Fruit fly (Drosophila melanogaster) whole organism, embryonic: ENCODE results near the gene Spec2.

Experiments used
- Blimp-1 ChIP-seq: fragments of 200-800 bp; sonication (Bioruptor generic); optimal IDR thresholded peaks from 3 replicates; lab custom pipeline; 2018; ENCODE audit warnings: missing biosample characterization, missing genetic modification characterization, mild to moderate bottlenecking, moderate library complexity, missing genetic modification reagents
- BtbVII ChIP-seq: fragments of 200-800 bp; sonication (Bioruptor generic); optimal IDR thresholded peaks from 3 replicates; lab custom pipeline; 2017; ENCODE audit warnings: missing biosample characterization, mild to moderate bottlenecking, missing genetic modification characterization
- CG10267 ChIP-seq: fragments of 200-800 bp; sonication (Bioruptor generic); optimal IDR thresholded peaks from 2 replicates; lab custom pipeline; 2018; ENCODE audit warnings: missing biosample characterization, mild to moderate bottlenecking, missing genetic modification characterization, moderate library complexity
- CG10366 ChIP-seq: fragments of 200-800 bp; sonication (Bioruptor generic); IDR thresholded peaks from 2 replicates; pipeline ENCODE4 v1.3.6; 2022; ENCODE audit warnings: missing biosample characterization, missing genetic modification characterization
- CG10431 ChIP-seq: fragments of 200-800 bp; sonication (Bioruptor generic); optimal IDR thresholded peaks from 3 replicates; lab custom pipeline; 2018; ENCODE audit warnings: missing biosample characterization, mild to moderate bottlenecking, missing genetic modification characterization
- CG12744 ChIP-seq: fragments of 200-800 bp; sonication (Bioruptor generic); optimal IDR thresholded peaks from 2 replicates; lab custom pipeline; 2016; ENCODE audit warnings: missing biosample characterization, missing genetic modification characterization
- CG12769 ChIP-seq: fragments of 200-800 bp; sonication (Bioruptor generic); optimal IDR thresholded peaks from 2 replicates; lab custom pipeline; 2019; ENCODE audit warnings: missing biosample characterization, mild to moderate bottlenecking, missing genetic modification characterization, moderate library complexity
- CG13287 ChIP-seq: fragments of 200-800 bp; sonication (Bioruptor generic); IDR thresholded peaks from 2 replicates; pipeline ENCODE4 v1.3.6; 2022; ENCODE audit warnings: missing biosample characterization, missing genetic modification characterization; ENCODE audit not compliant: partially characterized antibody
- CG17802 ChIP-seq: fragments of 200-800 bp; sonication (Bioruptor generic); optimal IDR thresholded peaks from 2 replicates; lab custom pipeline; 2018; ENCODE audit warnings: missing biosample characterization, mild to moderate bottlenecking, missing genetic modification characterization, moderate library complexity
- CG2116 ChIP-seq: fragments of 200-800 bp; sonication (Bioruptor generic); optimal IDR thresholded peaks from 3 replicates; lab custom pipeline; 2018; ENCODE audit warnings: missing biosample characterization, mild to moderate bottlenecking, missing genetic modification characterization
- CG34224 ChIP-seq: fragments of 200-800 bp; sonication (Bioruptor generic); IDR thresholded peaks from 3 replicates; pipeline ENCODE4 v1.3.6; 2022; ENCODE audit warnings: missing biosample characterization, missing genetic modification characterization; ENCODE audit not compliant: partially characterized antibody
- CG4617 ChIP-seq: fragments of 200-800 bp; sonication (Bioruptor generic); optimal IDR thresholded peaks from 3 replicates; lab custom pipeline; 2016; ENCODE audit warnings: missing biosample characterization, missing genetic modification characterization, borderline replicate concordance
- CG5245 ChIP-seq: fragments of 200-800 bp; sonication (Bioruptor generic); optimal IDR thresholded peaks from 3 replicates; lab custom pipeline; 2016; ENCODE audit warnings: missing biosample characterization, missing genetic modification characterization
- CG6683 ChIP-seq: fragments of 200-800 bp; sonication (Bioruptor generic); optimal IDR thresholded peaks from 2 replicates; lab custom pipeline; 2017; ENCODE audit warnings: missing biosample characterization, mild to moderate bottlenecking, missing genetic modification characterization, missing genetic modification reagents
- CG6791 ChIP-seq: fragments of 200-800 bp; sonication (Bioruptor generic); IDR thresholded peaks from 3 replicates; pipeline ENCODE4 v1.3.6; 2022; ENCODE audit warnings: missing biosample characterization, missing genetic modification characterization; ENCODE audit not compliant: partially characterized antibody
- CG7556 ChIP-seq: fragments of 200-800 bp; sonication (Bioruptor generic); optimal IDR thresholded peaks from 2 replicates; lab custom pipeline; 2017; ENCODE audit warnings: missing biosample characterization, mild to moderate bottlenecking, missing genetic modification characterization
- CG7963 ChIP-seq: fragments of 200-800 bp; sonication (Bioruptor generic); IDR thresholded peaks from 3 replicates; pipeline ENCODE4 v1.3.6; 2022; ENCODE audit warnings: missing biosample characterization, missing genetic modification characterization; ENCODE audit not compliant: partially characterized antibody
- D19A ChIP-seq: fragments of 200-800 bp; optimal IDR thresholded peaks from 3 replicates; lab custom pipeline; 2019; ENCODE audit warnings: missing biosample characterization, mild to moderate bottlenecking, missing genetic modification characterization, moderate library complexity
- Dbx ChIP-seq: fragments of 200-800 bp; sonication (Bioruptor generic); IDR thresholded peaks from 3 replicates; pipeline ENCODE4 v1.3.6; 2022; ENCODE audit warnings: missing biosample characterization, missing genetic modification characterization
- HmgD ChIP-seq: fragments of 200-800 bp; sonication (Bioruptor generic); optimal IDR thresholded peaks from 3 replicates; lab custom pipeline; 2016; ENCODE audit warnings: missing biosample characterization, missing genetic modification characterization
- Lim3 ChIP-seq: fragments of 200-800 bp; sonication (Bioruptor generic); IDR thresholded peaks from 2 replicates; pipeline ENCODE4 v1.3.6; 2022; ENCODE audit warnings: missing biosample characterization, missing genetic modification characterization
- Mad ChIP-seq: fragments of 200-800 bp; sonication (Bioruptor generic); optimal IDR thresholded peaks from 2 replicates; lab custom pipeline; 2016; ENCODE audit warnings: missing biosample characterization, missing genetic modification characterization
- Ptx1 ChIP-seq: fragments of 200-800 bp; sonication (Bioruptor generic); IDR thresholded peaks from 2 replicates; pipeline ENCODE4 v1.3.6; 2022; ENCODE audit warnings: missing biosample characterization, missing genetic modification characterization
- Rx ChIP-seq: fragments of 200-800 bp; sonication (Bioruptor generic); IDR thresholded peaks from 2 replicates; pipeline ENCODE4 v1.3.6; 2022; ENCODE audit warnings: missing biosample characterization, missing genetic modification characterization
- Six4 ChIP-seq: fragments of 200-800 bp; sonication (Bioruptor generic); optimal IDR thresholded peaks from 2 replicates; lab custom pipeline; 2016; ENCODE audit warnings: missing biosample characterization, missing genetic modification characterization
- Sry-δ ChIP-seq: fragments of 200-800 bp; sonication (Bioruptor generic); optimal IDR thresholded peaks from 2 replicates; lab custom pipeline; 2016; ENCODE audit warnings: missing biosample characterization, missing genetic modification characterization
- Ssrp ChIP-seq: fragments of 200-800 bp; sonication (Bioruptor generic); optimal IDR thresholded peaks from 2 replicates; lab custom pipeline; 2018; ENCODE audit warnings: missing biosample characterization, mild to moderate bottlenecking, missing genetic modification characterization, moderate library complexity
- Usf ChIP-seq: fragments of 200-800 bp; sonication (Bioruptor generic); optimal IDR thresholded peaks from 2 replicates; lab custom pipeline; 2017; ENCODE audit warnings: missing genotype, missing biosample characterization, missing genetic modification characterization
- cas ChIP-seq: fragments of 200-800 bp; sonication (Bioruptor generic); IDR thresholded peaks from 2 replicates; pipeline ENCODE4 v1.3.6; 2022; ENCODE audit warnings: missing biosample characterization, missing genetic modification characterization
- ci ChIP-seq: fragments of 200-800 bp; sonication (Bioruptor generic); IDR thresholded peaks from 3 replicates; pipeline ENCODE4 v1.3.6; 2022; ENCODE audit warnings: missing biosample characterization, missing genetic modification characterization
- corto ChIP-seq: fragments of 200-800 bp; sonication (Bioruptor generic); optimal IDR thresholded peaks from 2 replicates; lab custom pipeline; 2016; ENCODE audit warnings: missing biosample characterization, mild to moderate bottlenecking, missing genetic modification characterization, moderate library complexity
- dimm ChIP-seq: fragments of 200-800 bp; sonication (Bioruptor generic); IDR thresholded peaks from 2 replicates; pipeline ENCODE4 v1.3.6; 2022; ENCODE audit warnings: missing biosample characterization, missing genetic modification characterization
- dm ChIP-seq: fragments of 200-800 bp; sonication (Bioruptor generic); optimal IDR thresholded peaks from 3 replicates; lab custom pipeline; 2016; ENCODE audit warnings: missing biosample characterization, missing genetic modification characterization
- esg ChIP-seq: fragments of 200-800 bp; sonication (Bioruptor generic); conservative IDR thresholded peaks from 2 replicates; pipeline ENCODE4 v1.3.6; 2022; ENCODE audit warnings: missing biosample characterization, missing genetic modification characterization
- fd102C ChIP-seq: fragments of 200-800 bp; sonication (Bioruptor generic); optimal IDR thresholded peaks from 2 replicates; lab custom pipeline; 2018; ENCODE audit warnings: missing biosample characterization, mild to moderate bottlenecking, missing genetic modification characterization, moderate library complexity
- fd3F ChIP-seq: fragments of 200-800 bp; sonication (Bioruptor generic); optimal IDR thresholded peaks from 2 replicates; lab custom pipeline; 2018; ENCODE audit warnings: missing biosample characterization, mild to moderate bottlenecking, missing genetic modification characterization, moderate library complexity
- gcm ChIP-seq: fragments of 200-800 bp; sonication (Bioruptor generic); optimal IDR thresholded peaks from 2 replicates; lab custom pipeline; 2019; ENCODE audit warnings: missing biosample characterization, mild to moderate bottlenecking, missing genetic modification characterization, moderate library complexity
- gfzf ChIP-seq: fragments of 200-800 bp; sonication (Bioruptor generic); optimal IDR thresholded peaks from 2 replicates; lab custom pipeline; 2016; ENCODE audit warnings: missing biosample characterization, mild to moderate bottlenecking, missing genetic modification characterization, moderate library complexity
- hth ChIP-seq: fragments of >200 bp; optimal IDR thresholded peaks from 2 replicates; lab custom pipeline; 2017; ENCODE audit warnings: inconsistent platforms
- kay ChIP-seq: fragments of 200-800 bp; sonication (Bioruptor generic); optimal IDR thresholded peaks from 2 replicates; lab custom pipeline; 2016; ENCODE audit warnings: missing biosample characterization, missing genetic modification characterization
- klu ChIP-seq: fragments of 200-800 bp; sonication (Bioruptor generic); IDR thresholded peaks from 2 replicates; pipeline ENCODE4 v1.3.6; 2022; ENCODE audit warnings: missing biosample characterization, missing genetic modification characterization
- mam ChIP-seq: fragments of 200-800 bp; sonication (Bioruptor generic); optimal IDR thresholded peaks from 3 replicates; lab custom pipeline; 2016; ENCODE audit warnings: missing biosample characterization, missing genetic modification characterization
- pros ChIP-seq: fragments of 200-800 bp; sonication (Bioruptor generic); optimal IDR thresholded peaks from 3 replicates; lab custom pipeline; 2019; ENCODE audit warnings: missing biosample characterization, mild to moderate bottlenecking, missing genetic modification characterization, moderate library complexity
- sisA ChIP-seq: fragments of 200-800 bp; sonication (Bioruptor generic); IDR thresholded peaks from 2 replicates; pipeline ENCODE4 v1.3.6; 2022; ENCODE audit warnings: missing biosample characterization, missing genetic modification characterization
- sug ChIP-seq: fragments of 200-800 bp; optimal IDR thresholded peaks from 2 replicates; lab custom pipeline; 2019; ENCODE audit warnings: missing biosample characterization, mild to moderate bottlenecking, missing genetic modification characterization, moderate library complexity
- tap ChIP-seq: fragments of 200-800 bp; optimal IDR thresholded peaks from 3 replicates; lab custom pipeline; 2019; ENCODE audit warnings: missing biosample characterization, mild to moderate bottlenecking, missing genetic modification characterization, moderate library complexity
- tup ChIP-seq: fragments of 200-800 bp; sonication (Bioruptor generic); optimal IDR thresholded peaks from 2 replicates; lab custom pipeline; 2016; ENCODE audit warnings: missing biosample characterization, mild to moderate bottlenecking, missing genetic modification characterization, moderate library complexity
- twi ChIP-seq: fragments of 200-800 bp; optimal IDR thresholded peaks from 2 replicates; lab custom pipeline; 2019; ENCODE audit warnings: missing biosample characterization, mild to moderate bottlenecking, missing genetic modification characterization, moderate library complexity
- unpg ChIP-seq: fragments of 200-800 bp; sonication (Bioruptor generic); optimal IDR thresholded peaks from 3 replicates; lab custom pipeline; 2018; ENCODE audit warnings: missing biosample characterization, mild to moderate bottlenecking, missing genetic modification characterization, moderate library complexity
- usp ChIP-seq: fragments of >200 bp; optimal IDR thresholded peaks from 2 replicates; lab custom pipeline; 2017; ENCODE audit warnings: missing biosample characterization, missing genetic modification characterization

The Spec2 gene

DNA sequence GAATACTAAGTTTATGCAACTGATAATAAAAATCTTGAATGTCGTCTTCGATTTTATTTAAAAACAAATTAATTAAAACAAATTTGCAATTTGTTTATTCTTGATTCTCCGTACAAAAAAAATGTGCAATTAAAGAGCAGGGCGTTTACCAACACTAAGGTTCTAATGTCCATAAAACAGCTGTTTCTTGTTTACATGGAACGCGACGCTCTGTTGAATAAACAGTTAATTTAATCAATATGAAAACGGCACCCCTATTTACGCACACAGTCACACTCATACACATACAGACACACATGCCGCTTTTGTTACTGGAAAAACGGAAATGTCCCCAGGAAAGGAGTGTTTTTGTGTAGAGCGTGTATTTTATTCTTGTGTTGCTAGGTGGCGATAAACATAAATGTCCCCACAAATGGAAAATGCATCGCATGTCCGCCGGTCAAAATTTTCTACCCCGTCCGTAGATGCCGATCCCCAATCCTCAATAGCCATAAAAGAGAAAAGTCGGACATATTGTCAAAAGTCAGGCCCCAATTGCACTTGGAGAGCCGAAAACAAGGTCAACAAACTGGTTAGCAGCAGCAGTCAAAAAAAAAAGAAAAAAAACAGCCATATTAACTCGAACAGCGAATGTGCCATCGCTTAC lies 817 bp downstream of the Spec2 start (continued):
- TF ChIP-seq CG17802 (tag; lab: Kevin White, UChicago): no peak
- peak; percentile 45 for TF ChIP-seq CG4617
- peak; percentile 62 for TF ChIP-seq D19A (tag; lab: Kevin White, UChicago)
- TF ChIP-seq gfzf: peak; percentile 9
- TF ChIP-seq Ssrp: no peak
- peak; percentile 68 for TF ChIP-seq CG7556 (GFP tag; lab: Kevin White, UChicago)
- peak; percentile 50 for TF ChIP-seq dm (GFP tag; lab: Kevin White, UChicago)
- TF ChIP-seq CG5245 (GFP tag; lab: Kevin White, UChicago): peak; percentile 72
- peak; percentile 96 for TF ChIP-seq CG10431 (GFP tag; lab: Kevin White, UChicago)
- peak; percentile 70 for TF ChIP-seq Blimp-1 (GFP tag; lab: Kevin White, UChicago)
- peak; percentile 82 for TF ChIP-seq BtbVII (GFP tag; lab: Kevin White, UChicago)
- no peak for TF ChIP-seq CG10366 (GFP tag; lab: Robert Waterston, UW)
- TF ChIP-seq CG10267 (tag; lab: Kevin White, UChicago): peak; percentile 97
- peak; percentile 73 for TF ChIP-seq CG12769 (tag; lab: Kevin White, UChicago)
- TF ChIP-seq pros (GFP tag; lab: Kevin White, UChicago): peak; percentile 59
- no peak for TF ChIP-seq Rx (GFP tag; lab: Robert Waterston, UW)
- no peak for TF ChIP-seq klu (GFP tag; lab: Robert Waterston, UW)
- no peak for TF ChIP-seq ci
- TF ChIP-seq Dbx (GFP tag; lab: Robert Waterston, UW): no peak
- TF ChIP-seq kay (GFP tag; lab: Kevin White, UChicago): peak; percentile 63
- TF ChIP-seq tup: peak; percentile 65
- peak; percentile 21 for TF ChIP-seq Sry-δ
- no peak for TF ChIP-seq CG7963 (GFP tag; lab: Robert Waterston, UW)
- no peak for TF ChIP-seq cas (GFP tag; lab: Robert Waterston, UW)
- TF ChIP-seq corto: no peak
- TF ChIP-seq Six4 (GFP tag; lab: Kevin White, UChicago): peak; percentile 67
- no peak for TF ChIP-seq dimm (GFP tag; lab: Robert Waterston, UW)
- peak; percentile 72 for TF ChIP-seq twi (tag; lab: Kevin White, UChicago)
- no peak for TF ChIP-seq Usf (GFP tag; lab: Kevin White, UChicago)
- TF ChIP-seq Ptx1 (GFP tag; lab: Robert Waterston, UW): no peak
- peak; percentile 47 for TF ChIP-seq HmgD (GFP tag; lab: Kevin White, UChicago)
- TF ChIP-seq CG13287 (GFP tag; lab: Robert Waterston, UW): no peak
- TF ChIP-seq CG12744 (GFP tag; lab: Kevin White, UChicago): peak; percentile 15
- peak; percentile 74 for TF ChIP-seq unpg (GFP tag; lab: Kevin White, UChicago)
- TF ChIP-seq hth (lab: Kevin White, UChicago): no peak
- TF ChIP-seq Lim3 (GFP tag; lab: Robert Waterston, UW): no peak
- no peak for TF ChIP-seq CG34224
- TF ChIP-seq esg (GFP tag; lab: Robert Waterston, UW): no peak
- TF ChIP-seq usp (GFP tag; lab: Kevin White, UChicago): no peak
- TF ChIP-seq sisA (GFP tag; lab: Robert Waterston, UW): no peak
- peak; percentile 83 for TF ChIP-seq fd102C
- TF ChIP-seq Mad: peak; percentile 64
- TF ChIP-seq fd3F (GFP tag; lab: Kevin White, UChicago): peak; percentile 71
- TF ChIP-seq sug: peak; percentile 57
- peak; percentile 79 for TF ChIP-seq gcm (GFP tag; lab: Kevin White, UChicago)
- TF ChIP-seq CG6791 (GFP tag; lab: Robert Waterston, UW): no peak
- TF ChIP-seq CG6683: peak; percentile 70
- TF ChIP-seq tap: peak; percentile 72
- peak; percentile 61 for TF ChIP-seq mam (GFP tag; lab: Kevin White, UChicago)
- TF ChIP-seq CG2116 (GFP tag; lab: Kevin White, UChicago): peak; percentile 40
